Fruit fly (Drosophila melanogaster): ENCODE results near the gene Spn27A.

dm6 chr2L:6705081-6705480 lies 31.9 kb upstream of the Spn27A start:
- TF ChIP-seq h (optimal IDR thresholded peaks at IDR 0.05) (no peak), ttk (optimal IDR thresholded peaks at IDR 0.05) (no peak), Myc (optimal IDR thresholded peaks at IDR 0.05) (no peak), psq (optimal IDR thresholded peaks at IDR 0.05) (no peak), insv (optimal IDR thresholded peaks at IDR 0.05) (no peak)
